Fruit fly (Drosophila melanogaster): ENCODE data around the gene Tmlh.

Tmlh gene

DNA sequence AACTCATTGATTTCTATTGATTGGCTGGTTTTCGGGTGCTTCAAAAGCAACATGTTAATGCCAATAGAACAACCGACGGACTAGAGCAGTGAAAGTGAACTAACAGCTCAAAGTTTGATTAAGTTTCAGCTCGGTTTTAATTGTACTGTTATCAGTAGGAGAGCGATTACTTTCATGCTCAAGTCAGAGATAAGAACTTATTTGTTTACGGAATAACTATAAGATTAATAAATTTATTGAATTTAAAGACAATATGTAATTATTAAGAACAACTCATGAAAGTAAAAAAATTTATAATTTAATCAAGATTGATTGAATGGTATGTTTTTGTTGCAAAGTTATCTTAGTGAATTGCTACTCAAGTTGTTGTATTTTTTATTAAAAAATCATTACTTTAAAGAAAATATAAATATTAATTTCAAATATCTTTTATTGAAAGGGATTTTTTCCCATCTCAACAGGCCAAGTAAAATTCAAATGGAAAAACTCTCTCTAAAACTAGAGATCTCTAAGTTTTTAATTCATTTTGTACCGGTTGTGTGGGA is at the start of gene Tmlh, which contains the start of gene eIF3g2:
TSS of gene Tmlh (minus strand) at position 101 of the 545 bp plus-strand sequence.
TSS of gene eIF3g2 (plus strand) at position 495 of the 545 bp plus-strand sequence.
- no peak for TF ChIP-seq CG17801 (GFP tag; optimal IDR thresholded peaks at IDR 0.05; ENCODE audit: partially characterized antibody)

DNA sequence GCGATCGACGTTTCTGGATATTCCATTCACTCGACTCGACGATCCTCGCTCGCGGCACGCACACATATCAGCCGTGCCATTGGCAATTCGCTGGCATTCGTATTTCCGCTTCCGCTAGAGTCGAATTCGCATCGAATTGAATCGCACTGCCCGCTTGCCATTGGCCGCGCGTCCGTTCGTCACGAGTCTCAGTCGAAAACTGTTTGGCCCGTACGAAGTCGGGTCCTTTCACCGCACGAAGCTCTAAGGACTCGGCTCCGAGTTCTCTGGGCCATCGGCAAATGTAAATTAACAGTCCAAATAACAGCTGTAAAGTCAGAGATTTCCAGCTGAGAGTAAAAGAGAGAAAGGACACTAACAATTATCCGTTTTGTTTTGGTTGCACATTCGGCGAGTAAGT is 41.8 kb upstream of the Tmlh start:
- no peak for TF ChIP-seq CG17801 (GFP tag; optimal IDR thresholded peaks at IDR 0.05; ENCODE audit: partially characterized antibody)

- no peak for TF ChIP-seq CG17801 (GFP tag; optimal IDR thresholded peaks at IDR 0.05; ENCODE audit: partially characterized antibody)
These were observed 14.4 kb upstream of the Tmlh start for dm6 chr3R:20422092-20422491.

DNA sequence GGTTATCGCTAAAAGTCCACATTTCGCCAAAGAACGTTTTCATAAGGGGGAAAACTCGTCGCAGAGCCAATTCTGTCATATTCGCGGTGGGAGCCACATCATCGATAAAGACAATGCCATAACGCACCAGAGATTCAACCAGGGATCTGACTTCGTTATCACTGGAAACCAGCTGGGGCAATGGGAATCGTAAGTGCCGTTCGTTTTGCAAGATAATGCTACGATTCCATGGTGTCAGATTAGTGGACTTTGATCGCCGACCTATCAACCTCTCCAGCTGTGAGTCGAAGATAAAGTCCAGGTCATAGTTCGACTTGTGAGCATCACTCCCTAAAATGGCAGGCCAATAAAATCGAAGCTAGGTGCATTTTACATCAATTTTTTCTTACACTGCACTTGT is 426 bp downstream of the Tmlh start:
- TF ChIP-seq CG17801 (GFP tag; optimal IDR thresholded peaks at IDR 0.05; ENCODE audit: partially characterized antibody) = no peak

dm6 chr3R:20360008-20360407 is 47.7 kb downstream of the Tmlh start, which contains the start of gene MtnC:
MtnC (plus strand) TSS chr3R:20360308.
- TF ChIP-seq CG17801 (GFP tag; optimal IDR thresholded peaks at IDR 0.05; ENCODE audit: partially characterized antibody) = no peak
